Worm (Caenorhabditis elegans) whole organism, late embryonic: ENCODE measurements around the gene math-14.
A peak's percentile ranks its signal among the peaks of the same experiment; 100 is the strongest.

ENCODE experiments used
- C08G9.2 ChIP-seq: sonication (generic microtip); optimal IDR thresholded peaks from 2 replicates; lab custom pipeline; 2016; ENCODE audit warnings: mild to moderate bottlenecking, missing genetic modification characterization, moderate library complexity, missing compliant biosample characterization
- F13H6.1 ChIP-seq: sonication (generic microtip); optimal IDR thresholded peaks from 2 replicates; lab custom pipeline; 2016; ENCODE audit warnings: missing genetic modification characterization, missing compliant biosample characterization
- K02D7.2 ChIP-seq: sonication (generic microtip); optimal IDR thresholded peaks from 2 replicates; lab custom pipeline; 2017; ENCODE audit warnings: mild to moderate bottlenecking, missing genetic modification characterization, missing compliant biosample characterization
- T23F11.4 ChIP-seq: fragments of 200-800 bp; sonication (Bioruptor generic); optimal IDR thresholded peaks from 2 replicates; lab custom pipeline; 2018; ENCODE audit warnings: mild to moderate bottlenecking, missing genetic modification characterization, missing compliant biosample characterization
- Y22D7AL.16 ChIP-seq: sonication (generic microtip); optimal IDR thresholded peaks from 2 replicates; lab custom pipeline; 2016; ENCODE audit warnings: missing genetic modification characterization, missing compliant biosample characterization
- ceh-14 ChIP-seq: sonication (generic microtip); optimal IDR thresholded peaks from 2 replicates; lab custom pipeline; 2016; ENCODE audit warnings: missing genotype, missing genetic modification characterization, missing compliant biosample characterization
- ceh-19 ChIP-seq: fragments of 200-800 bp; sonication (Bioruptor generic); optimal IDR thresholded peaks from 2 replicates; lab custom pipeline; 2018; ENCODE audit warnings: mild to moderate bottlenecking, missing genetic modification characterization, missing compliant biosample characterization
- ceh-22 ChIP-seq: sonication (generic microtip); optimal IDR thresholded peaks from 2 replicates; lab custom pipeline; 2017; ENCODE audit warnings: missing biosample characterization, missing genetic modification characterization
- ceh-30 ChIP-seq: fragments of 150-350 bp; optimal IDR thresholded peaks from 2 replicates; lab custom pipeline; 2014; ENCODE audit warnings: missing biosample characterization, missing genetic modification characterization
- elt-2 ChIP-seq: sonication (generic microtip); optimal IDR thresholded peaks from 2 replicates; lab custom pipeline; 2016; ENCODE audit warnings: missing genetic modification reagents, missing genetic modification characterization, missing compliant biosample characterization
- eyg-1 ChIP-seq: sonication (generic microtip); optimal IDR thresholded peaks from 2 replicates; lab custom pipeline; 2016; ENCODE audit warnings: missing genotype, missing genetic modification characterization, missing compliant biosample characterization
- fax-1 ChIP-seq: sonication (generic microtip); optimal IDR thresholded peaks from 2 replicates; lab custom pipeline; 2016; ENCODE audit warnings: missing genotype, missing genetic modification characterization, missing compliant biosample characterization
- fkh-10 ChIP-seq: fragments of 150-350 bp; optimal IDR thresholded peaks from 2 replicates; lab custom pipeline; 2014; ENCODE audit warnings: missing biosample characterization, missing genetic modification reagents, missing genetic modification characterization
- fkh-6 ChIP-seq: sonication (generic microtip); optimal IDR thresholded peaks from 2 replicates; lab custom pipeline; 2016; ENCODE audit warnings: missing genetic modification characterization, missing compliant biosample characterization
- hlh-13 ChIP-seq: fragments of 200-800 bp; sonication (Bioruptor generic); optimal IDR thresholded peaks from 2 replicates; lab custom pipeline; 2018; ENCODE audit warnings: mild to moderate bottlenecking, missing genetic modification characterization, missing compliant biosample characterization
- hlh-30 ChIP-seq: sonication (generic microtip); optimal IDR thresholded peaks from 2 replicates; lab custom pipeline; 2017; ENCODE audit warnings: antibody characterized with exemption, missing genetic modification characterization, missing compliant biosample characterization; ENCODE audit not compliant: insufficient read depth
- hlh-6 ChIP-seq: sonication (generic microtip); optimal IDR thresholded peaks from 2 replicates; lab custom pipeline; 2016; ENCODE audit warnings: missing genotype, missing genetic modification characterization, missing compliant biosample characterization
- hlh-8 ChIP-seq: sonication (generic microtip); optimal IDR thresholded peaks from 2 replicates; lab custom pipeline; 2016; ENCODE audit warnings: missing genotype, missing genetic modification characterization, missing compliant biosample characterization
- lim-6 ChIP-seq: sonication (generic microtip); optimal IDR thresholded peaks from 2 replicates; lab custom pipeline; 2016; ENCODE audit warnings: missing genetic modification characterization, missing compliant biosample characterization
- madf-2 ChIP-seq: sonication (generic microtip); optimal IDR thresholded peaks from 2 replicates; lab custom pipeline; 2017; ENCODE audit warnings: missing genetic modification characterization, missing compliant biosample characterization
- mec-3 ChIP-seq: sonication (generic microtip); optimal IDR thresholded peaks from 2 replicates; lab custom pipeline; 2016; ENCODE audit warnings: borderline replicate concordance, missing genetic modification characterization, missing compliant biosample characterization
- nfya-1 ChIP-seq: sonication (generic microtip); optimal IDR thresholded peaks from 2 replicates; lab custom pipeline; 2017; ENCODE audit warnings: missing genetic modification characterization, mild to moderate bottlenecking, missing compliant biosample characterization, antibody characterized with exemption, moderate library complexity
- npax-4 ChIP-seq: sonication (generic microtip); optimal IDR thresholded peaks from 2 replicates; lab custom pipeline; 2016; ENCODE audit warnings: missing genetic modification characterization, missing compliant biosample characterization
- pag-3 ChIP-seq: sonication (generic microtip); optimal IDR thresholded peaks from 2 replicates; lab custom pipeline; 2016; ENCODE audit warnings: missing compliant biosample characterization, missing genetic modification characterization, borderline replicate concordance
- pax-1 ChIP-seq: fragments of 150-350 bp; optimal IDR thresholded peaks from 2 replicates; lab custom pipeline; 2014; ENCODE audit warnings: missing biosample characterization, missing genetic modification characterization
- pqm-1 ChIP-seq: sonication (generic microtip); optimal IDR thresholded peaks from 2 replicates; lab custom pipeline; 2016; ENCODE audit warnings: missing genetic modification characterization, missing compliant biosample characterization
- ref-2 ChIP-seq: sonication (generic microtip); optimal IDR thresholded peaks from 2 replicates; lab custom pipeline; 2016; ENCODE audit warnings: missing genetic modification characterization, missing compliant biosample characterization
- sox-2 ChIP-seq: fragments of 200-800 bp; sonication (Bioruptor generic); IDR thresholded peaks from 2 replicates; pipeline ENCODE4 v1.3.6; 2022; ENCODE audit warnings: missing genetic modification reagents, missing genetic modification characterization, missing compliant biosample characterization
- sox-4 ChIP-seq: sonication (generic microtip); optimal IDR thresholded peaks from 2 replicates; lab custom pipeline; 2017; ENCODE audit warnings: mild to moderate bottlenecking, missing genetic modification characterization, inconsistent platforms, missing compliant biosample characterization
- syd-9 ChIP-seq: sonication (generic microtip); optimal IDR thresholded peaks from 2 replicates; lab custom pipeline; 2016; ENCODE audit warnings: mild to moderate bottlenecking, missing genetic modification characterization, moderate library complexity, missing compliant biosample characterization
- tbx-7 ChIP-seq: sonication (generic microtip); optimal IDR thresholded peaks from 2 replicates; lab custom pipeline; 2016; ENCODE audit warnings: missing genotype, missing genetic modification characterization, missing compliant biosample characterization
- unc-42 ChIP-seq: sonication (generic microtip); optimal IDR thresholded peaks from 2 replicates; lab custom pipeline; 2016; ENCODE audit warnings: missing genotype, missing genetic modification characterization, missing compliant biosample characterization
- unc-86 ChIP-seq: sonication (generic microtip); optimal IDR thresholded peaks from 2 replicates; lab custom pipeline; 2016; ENCODE audit warnings: missing genetic modification characterization, missing compliant biosample characterization
- ztf-16 ChIP-seq: sonication (generic microtip); optimal IDR thresholded peaks from 2 replicates; lab custom pipeline; 2017; ENCODE audit warnings: missing genetic modification characterization, missing compliant biosample characterization

math-14 gene

DNA sequence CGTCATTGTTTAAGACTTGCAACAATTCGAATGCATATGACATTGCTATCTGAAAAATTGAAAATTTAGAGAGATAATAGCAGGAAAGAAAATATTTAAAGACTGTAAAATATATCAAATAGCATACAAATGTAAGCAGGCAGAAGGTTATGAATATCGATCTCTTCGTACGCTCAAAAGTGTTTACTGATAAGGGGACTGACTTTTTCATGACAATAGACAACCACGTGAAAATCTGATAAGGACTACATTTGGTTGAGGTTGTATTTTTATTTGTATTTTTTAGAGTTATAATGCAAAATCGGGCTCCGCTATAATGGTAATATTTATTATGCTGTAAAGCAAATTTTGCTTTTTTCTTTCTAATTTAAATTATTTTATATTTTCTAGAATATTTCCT lies 26.3 kb upstream of the math-14 start, which contains the start of the genes C52E2.5 and C52E2.4:
Gene C52E2.5, minus strand, starts transcription at position 43 of the 400 bp plus-strand sequence.
Gene C52E2.4, plus strand, starts transcription at position 252 of the 400 bp plus-strand sequence.
- TF ChIP-seq ceh-30 (tag; lab: Kevin White, UChicago) (no peak), ceh-14 (no peak), elt-2 (tag; lab: Kevin White, UChicago) (peak; percentile 67)

DNA sequence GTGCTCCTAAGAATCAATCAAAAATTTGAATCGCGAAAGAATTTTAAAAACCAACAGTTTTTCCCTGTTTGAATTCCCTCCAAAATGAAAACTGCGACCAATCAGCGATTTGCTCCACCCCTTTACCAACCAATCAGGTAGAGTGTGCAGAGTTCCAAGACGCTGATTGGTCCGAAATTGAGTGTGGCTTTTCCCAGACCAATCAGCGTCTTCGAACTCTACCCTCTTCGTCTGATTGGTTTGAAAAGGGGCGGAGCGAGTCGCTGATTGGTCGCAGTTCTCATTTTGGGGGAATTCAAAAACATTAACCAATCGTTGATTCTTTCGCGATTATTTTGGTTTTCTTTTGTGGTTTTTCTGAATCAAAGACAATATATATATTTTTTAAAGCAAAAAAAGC lies 24.7 kb upstream of the math-14 start:
- TF ChIP-seq lim-6 (tag; lab: Kevin White, UChicago) = no peak
- TF ChIP-seq nfya-1 (tag; lab: Kevin White, UChicago) = peak; percentile 78
- no peak for TF ChIP-seq T23F11.4

DNA sequence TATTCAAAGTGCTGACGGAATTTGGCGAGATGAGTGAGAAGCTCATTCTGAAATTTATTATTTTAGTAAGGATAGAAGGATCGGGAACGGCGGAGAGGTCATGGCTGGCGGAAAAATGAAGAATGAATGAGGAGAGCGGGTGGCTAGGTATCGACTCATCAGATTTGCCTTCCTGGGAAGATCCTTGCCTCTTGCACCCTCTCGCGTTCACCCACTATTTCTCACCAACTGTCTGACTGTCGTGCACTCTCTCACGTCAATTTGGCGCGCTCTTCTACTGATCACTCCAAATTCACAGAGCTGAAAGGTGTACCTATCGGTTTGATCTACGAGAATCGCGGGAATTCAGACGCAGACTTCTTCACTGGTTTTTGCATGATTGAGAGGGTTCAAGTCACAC lies 21.1 kb upstream of the math-14 start, which contains the start of gene fbxb-97:
Gene fbxb-97, minus strand, starts transcription at position 53 of the 400 bp plus-strand sequence.
- TF ChIP-seq fkh-6 (no peak), madf-2 (tag; lab: Kevin White, UChicago) (no peak), K02D7.2 (no peak), unc-42 (tag; lab: Kevin White, UChicago) (no peak), ref-2 (tag; lab: Kevin White, UChicago) (no peak)

DNA sequence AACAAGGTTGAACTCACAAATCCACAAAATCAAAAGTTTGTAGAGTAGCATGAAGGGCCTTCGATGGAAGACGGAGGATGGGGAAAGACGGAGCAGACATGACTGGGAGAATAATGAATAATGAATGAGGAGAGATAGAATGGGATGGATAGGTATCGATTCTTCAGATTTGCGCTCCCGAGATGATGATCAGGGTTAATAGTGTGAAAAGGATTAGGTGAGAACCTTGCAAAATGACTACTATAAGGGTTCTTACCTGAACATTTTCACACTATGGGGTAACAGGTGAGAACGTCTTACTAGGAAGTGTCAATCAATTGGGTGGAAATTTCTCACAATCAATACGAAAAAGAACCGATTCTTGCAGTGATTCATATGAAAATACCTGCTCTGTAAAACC lies 18.9 kb upstream of the math-14 start, which contains the start of gene fbxb-96:
Gene fbxb-96, minus strand, starts transcription at position 101 of the 400 bp plus-strand sequence.
- TF ChIP-seq tbx-7 (tag; lab: Kevin White, UChicago) = no peak
- no peak for TF ChIP-seq fax-1 (tag; lab: Kevin White, UChicago)
- TF ChIP-seq mec-3 (tag; lab: Kevin White, UChicago) = no peak

DNA sequence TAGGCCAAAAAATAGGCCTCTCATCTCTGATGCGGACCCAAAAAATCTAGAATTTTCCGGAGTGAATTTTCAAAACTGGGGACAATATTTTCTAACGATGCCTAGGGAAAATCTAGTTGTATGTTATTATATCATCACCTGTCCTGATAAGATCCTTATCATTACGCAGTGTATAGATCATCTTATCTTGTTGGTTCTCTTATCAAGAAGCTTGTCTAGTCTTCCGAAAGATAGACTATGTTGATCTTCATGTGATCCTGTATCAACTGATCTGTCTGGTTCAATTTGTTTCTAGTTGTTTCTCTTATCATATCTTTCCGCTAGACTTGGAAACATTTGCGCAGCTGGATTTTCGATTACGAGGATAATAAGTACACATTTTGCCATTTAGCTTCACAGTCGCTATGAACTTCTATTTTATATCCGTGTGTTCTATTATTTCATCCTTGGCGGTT lies 18.4 kb upstream of the math-14 start, which contains the start of gene C52E2.3:
Gene C52E2.3, plus strand, starts transcription at position 405 of the 455 bp plus-strand sequence.
- TF ChIP-seq ceh-22 (no peak), elt-2 (tag; lab: Kevin White, UChicago) (peak; percentile 89), sox-4 (tag; lab: Kevin White, UChicago) (no peak), mec-3 (tag; lab: Kevin White, UChicago) (no peak), hlh-13 (no peak)

DNA sequence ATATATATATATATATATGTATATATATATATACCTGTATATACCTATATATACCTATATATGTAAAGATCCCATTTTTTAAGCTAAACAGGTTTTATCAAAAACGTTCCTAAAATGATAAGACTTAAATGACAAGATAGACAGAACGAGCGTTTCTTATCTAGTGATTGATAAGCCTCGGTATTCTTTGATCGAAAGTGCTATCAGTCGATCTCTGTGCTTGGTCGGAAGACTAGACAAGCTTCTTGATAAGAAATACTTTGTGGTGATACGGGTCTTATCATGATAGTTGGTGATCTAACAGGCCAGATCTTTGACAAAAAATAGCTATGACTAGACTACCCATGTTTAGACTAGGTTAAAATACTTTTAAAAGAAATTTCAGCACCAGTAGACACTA lies 17.5 kb upstream of the math-14 start:
- TF ChIP-seq pqm-1 (tag; lab: Kevin White, UChicago) = peak; percentile 79
- TF ChIP-seq syd-9 (tag; lab: Kevin White, UChicago) = no peak
- peak; percentile 99 for TF ChIP-seq elt-2 (tag; lab: Kevin White, UChicago)
- no peak for TF ChIP-seq pax-1 (tag; lab: Kevin White, UChicago)

DNA sequence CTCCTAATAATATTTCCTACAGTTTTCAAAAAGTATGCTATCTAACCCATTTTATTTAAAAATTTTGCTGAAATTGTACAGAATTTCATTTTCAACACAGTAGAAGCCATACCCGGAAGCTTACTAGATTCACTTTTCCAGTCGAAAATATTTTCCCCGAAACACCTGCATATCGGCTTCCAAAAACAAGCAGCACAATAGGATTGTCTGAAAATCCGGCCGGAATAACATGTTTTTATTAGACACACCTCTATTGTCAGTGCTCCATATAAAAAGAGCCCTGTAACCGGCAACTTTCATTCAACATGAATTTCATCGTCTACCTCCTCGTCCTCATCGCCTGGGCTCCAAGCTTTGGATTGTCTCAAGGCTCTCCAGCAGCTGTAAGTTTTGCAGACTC lies 16.7 kb upstream of the math-14 start, which contains the start of gene C52E2.2:
Gene C52E2.2, plus strand, starts transcription at position 301 of the 400 bp plus-strand sequence.
- TF ChIP-seq F13H6.1 = no peak
- no peak for TF ChIP-seq C08G9.2
- TF ChIP-seq ztf-16 = no peak
- TF ChIP-seq ceh-19 (GFP tag; lab: Kevin White, UChicago) = no peak
- no peak for TF ChIP-seq hlh-8 (tag; lab: Kevin White, UChicago)
- no peak for TF ChIP-seq fkh-10 (GFP tag; lab: Kevin White, UChicago)
- TF ChIP-seq pag-3 (tag; lab: Kevin White, UChicago) = no peak
- TF ChIP-seq unc-86 (tag; lab: Kevin White, UChicago) = no peak
- TF ChIP-seq Y22D7AL.16 (tag; lab: Kevin White, UChicago) = no peak
- TF ChIP-seq eyg-1 (tag; lab: Kevin White, UChicago) = no peak
- TF ChIP-seq hlh-6 (tag; lab: Kevin White, UChicago) = no peak
- no peak for TF ChIP-seq sox-2 (GFP tag; lab: Robert Waterston, UW)
- no peak for TF ChIP-seq npax-4 (tag; lab: Kevin White, UChicago)
- no peak for TF ChIP-seq hlh-30 (tag; lab: Kevin White, UChicago)
- TF ChIP-seq ceh-14 = no peak
